Fruit fly (Drosophila melanogaster): Measurements from ENCODE around the gene CG3652.

DNA sequence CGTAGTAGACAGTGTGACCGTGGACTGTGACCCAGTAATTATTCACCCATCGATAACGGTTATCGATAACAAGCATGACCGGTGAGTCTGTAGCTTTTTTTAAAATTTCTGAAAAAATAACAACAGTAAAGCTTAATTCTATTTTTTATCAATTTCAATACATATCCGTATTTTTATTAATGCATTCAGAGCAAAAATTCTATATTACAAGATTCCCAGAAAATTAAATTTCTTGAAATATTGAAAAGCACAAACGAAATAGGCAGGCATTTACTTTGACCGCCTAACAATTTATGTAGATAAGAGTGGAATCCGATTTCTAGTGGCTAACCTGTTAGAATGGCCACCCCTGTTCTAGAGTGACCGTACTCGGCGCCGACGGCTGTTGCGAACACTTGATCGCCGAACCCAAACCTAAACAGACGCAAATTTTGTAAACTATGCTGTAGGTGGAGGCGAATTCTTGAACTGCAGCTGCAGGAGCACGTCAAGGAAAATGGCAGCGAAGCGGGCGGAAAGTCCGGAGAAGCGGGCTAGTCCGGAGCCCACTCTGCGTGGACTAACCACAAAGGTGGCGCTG, at the start of gene CG3652:
- TF ChIP-seq br (GFP tag; optimal IDR thresholded peaks at IDR 0.05) (no peak), jim (GFP tag; optimal IDR thresholded peaks at IDR 0.05) (no peak), dl (GFP tag; optimal IDR thresholded peaks at IDR 0.05; ENCODE audit: insufficient read depth in 1 of 2, partially characterized antibody in 2 of 2) (no peak)
